Fruit fly (Drosophila melanogaster) whole organism, embryonic: ENCODE data around the gene CG15333.
A peak's percentile ranks its signal among the peaks of the same experiment; 100 is the strongest.

Experiments
- Blimp-1 ChIP-seq: fragments of 200-800 bp; sonication (Bioruptor generic); optimal IDR thresholded peaks from 3 replicates; lab custom pipeline; 2018; ENCODE audit warnings: missing biosample characterization, missing genetic modification characterization, mild to moderate bottlenecking, moderate library complexity, missing genetic modification reagents
- CG12104 ChIP-seq: fragments of 200-800 bp; sonication (Bioruptor generic); optimal IDR thresholded peaks from 3 replicates; lab custom pipeline; 2016; ENCODE audit warnings: missing biosample characterization, missing genetic modification characterization
- CG12744 ChIP-seq: fragments of 200-800 bp; sonication (Bioruptor generic); optimal IDR thresholded peaks from 2 replicates; lab custom pipeline; 2016; ENCODE audit warnings: missing biosample characterization, missing genetic modification characterization
- CG13894 ChIP-seq: fragments of 200-800 bp; sonication (Bioruptor generic); optimal IDR thresholded peaks from 3 replicates; lab custom pipeline; 2018; ENCODE audit warnings: missing biosample characterization, mild to moderate bottlenecking, missing genetic modification characterization, moderate library complexity
- CG1603 ChIP-seq: fragments of 200-800 bp; sonication (Bioruptor generic); optimal IDR thresholded peaks from 2 replicates; lab custom pipeline; 2019; ENCODE audit warnings: missing biosample characterization, mild to moderate bottlenecking, missing genetic modification characterization, moderate library complexity
- CG16863 ChIP-seq: fragments of 200-800 bp; sonication (Bioruptor generic); optimal IDR thresholded peaks from 3 replicates; lab custom pipeline; 2016; ENCODE audit warnings: missing biosample characterization, missing genetic modification characterization
- CG17385 ChIP-seq: fragments of 200-800 bp; sonication (Bioruptor generic); optimal IDR thresholded peaks from 3 replicates; lab custom pipeline; 2018; ENCODE audit warnings: missing biosample characterization, mild to moderate bottlenecking, missing genetic modification characterization
- CG2116 ChIP-seq: fragments of 200-800 bp; sonication (Bioruptor generic); optimal IDR thresholded peaks from 3 replicates; lab custom pipeline; 2018; ENCODE audit warnings: missing biosample characterization, mild to moderate bottlenecking, missing genetic modification characterization
- CG2120 ChIP-seq: fragments of 200-800 bp; sonication (Bioruptor generic); optimal IDR thresholded peaks from 3 replicates; lab custom pipeline; 2016; ENCODE audit warnings: missing biosample characterization, missing genetic modification characterization
- CG32532 ChIP-seq: fragments of 200-800 bp; sonication (Bioruptor generic); IDR thresholded peaks from 2 replicates; pipeline ENCODE4 v1.3.6; 2022; ENCODE audit warnings: missing biosample characterization, missing genetic modification characterization
- CG4707 ChIP-seq: fragments of 200-800 bp; sonication (Bioruptor generic); optimal IDR thresholded peaks from 2 replicates; lab custom pipeline; 2018; ENCODE audit warnings: missing biosample characterization, mild to moderate bottlenecking, missing genetic modification characterization, moderate library complexity
- CG8359 ChIP-seq: fragments of 200-800 bp; sonication (Bioruptor generic); optimal IDR thresholded peaks from 2 replicates; lab custom pipeline; 2017; ENCODE audit warnings: missing biosample characterization, mild to moderate bottlenecking, missing genetic modification characterization, borderline replicate concordance
- CG9876 ChIP-seq: fragments of 200-800 bp; sonication (Bioruptor generic); optimal IDR thresholded peaks from 2 replicates; lab custom pipeline; 2016; ENCODE audit warnings: missing biosample characterization, missing genetic modification characterization
- CoRest ChIP-seq: fragments of 200-800 bp; sonication (Bioruptor generic); optimal IDR thresholded peaks from 3 replicates; lab custom pipeline; 2018; ENCODE audit warnings: missing biosample characterization, mild to moderate bottlenecking, missing genetic modification characterization, moderate library complexity
- Dp ChIP-seq: fragments of 200-800 bp; sonication (Bioruptor generic); optimal IDR thresholded peaks from 2 replicates; lab custom pipeline; 2018; ENCODE audit warnings: missing biosample characterization, mild to moderate bottlenecking, missing genetic modification characterization, moderate library complexity
- Drgx ChIP-seq: fragments of 200-800 bp; sonication (Bioruptor generic); IDR thresholded peaks from 2 replicates; pipeline ENCODE4 v1.3.6; 2022; ENCODE audit warnings: missing biosample characterization, missing genetic modification characterization
- E2f2 ChIP-seq: fragments of 200-800 bp; sonication (Bioruptor generic); IDR thresholded peaks from 2 replicates; pipeline ENCODE4 v1.3.6; 2022; ENCODE audit warnings: missing biosample characterization, missing genetic modification characterization
- Eip74EF ChIP-seq, 2 experiments: fragments of 200-800 bp in 1 of 2; fragments of >200 bp in 1 of 2; sonication (Bioruptor generic) in 1 of 2; optimal IDR thresholded peaks; 2 replicates each; lab custom pipeline; 2017 to 2019; ENCODE audit warnings: missing biosample characterization in 2 of 2, missing genetic modification characterization in 2 of 2, mild to moderate bottlenecking in 1 of 2, moderate library complexity in 1 of 2
- Ets65A ChIP-seq: fragments of 200-800 bp; sonication (Bioruptor generic); peaks from one replicate; lab custom pipeline; 2016; ENCODE audit warnings: missing biosample characterization, missing genetic modification characterization
- Ets97D ChIP-seq: fragments of 200-800 bp; sonication (Bioruptor generic); optimal IDR thresholded peaks from 3 replicates; lab custom pipeline; 2016; ENCODE audit warnings: missing biosample characterization, missing genetic modification characterization
- Fer1 ChIP-seq: fragments of 200-800 bp; sonication (Bioruptor generic); optimal IDR thresholded peaks from 2 replicates; lab custom pipeline; 2017; ENCODE audit warnings: missing biosample characterization, mild to moderate bottlenecking, missing genetic modification characterization
- Hr51 ChIP-seq, 2 experiments: fragments of 200-800 bp; sonication (Bioruptor generic); optimal IDR thresholded peaks; 2 replicates in 1 of 2; 3 replicates in 1 of 2; lab custom pipeline; 2016 to 2018; ENCODE audit warnings: missing biosample characterization in 2 of 2, missing genetic modification characterization in 2 of 2, mild to moderate bottlenecking in 1 of 2, moderate library complexity in 1 of 2
- Myb ChIP-seq: fragments of 200-800 bp; sonication (Bioruptor generic); optimal IDR thresholded peaks from 2 replicates; lab custom pipeline; 2016; ENCODE audit warnings: missing biosample characterization, missing genetic modification characterization
- Rfx ChIP-seq: fragments of 200-800 bp; sonication (Bioruptor generic); IDR thresholded peaks from 2 replicates; pipeline ENCODE4 v1.3.6; 2022; ENCODE audit warnings: missing biosample characterization, missing genetic modification characterization
- Sox100B ChIP-seq: fragments of 200-800 bp; sonication (Bioruptor generic); optimal IDR thresholded peaks from 3 replicates; lab custom pipeline; 2018; ENCODE audit warnings: missing biosample characterization, mild to moderate bottlenecking, missing genetic modification characterization
- Spps ChIP-seq: fragments of 200-800 bp; sonication (Bioruptor generic); optimal IDR thresholded peaks from 2 replicates; lab custom pipeline; 2018; ENCODE audit warnings: missing biosample characterization, mild to moderate bottlenecking, missing genetic modification characterization
- Taf1 ChIP-seq: fragments of 200-800 bp; sonication (Bioruptor generic); IDR thresholded peaks from 2 replicates; pipeline ENCODE4 v1.3.6; 2022; ENCODE audit warnings: missing biosample characterization, missing genetic modification characterization
- bsh ChIP-seq, 2 experiments: fragments of 200-800 bp; sonication (Bioruptor generic); optimal IDR thresholded peaks; 2 replicates each; lab custom pipeline; 2017 to 2018; ENCODE audit warnings: mild to moderate bottlenecking in 2 of 2, missing biosample characterization in 2 of 2, missing genetic modification characterization in 2 of 2, moderate library complexity in 1 of 2
- ci ChIP-seq: fragments of 200-800 bp; sonication (Bioruptor generic); IDR thresholded peaks from 3 replicates; pipeline ENCODE4 v1.3.6; 2022; ENCODE audit warnings: missing biosample characterization, missing genetic modification characterization
- fd3F ChIP-seq: fragments of 200-800 bp; sonication (Bioruptor generic); optimal IDR thresholded peaks from 2 replicates; lab custom pipeline; 2018; ENCODE audit warnings: missing biosample characterization, mild to moderate bottlenecking, missing genetic modification characterization, moderate library complexity
- klu ChIP-seq: fragments of 200-800 bp; sonication (Bioruptor generic); IDR thresholded peaks from 2 replicates; pipeline ENCODE4 v1.3.6; 2022; ENCODE audit warnings: missing biosample characterization, missing genetic modification characterization
- knrl ChIP-seq: fragments of 200-800 bp; sonication (Bioruptor generic); IDR thresholded peaks from 3 replicates; pipeline ENCODE4 v1.3.6; 2022; ENCODE audit warnings: missing biosample characterization, missing genetic modification characterization; ENCODE audit not compliant: partially characterized antibody
- nom ChIP-seq: fragments of 200-800 bp; sonication (Bioruptor generic); optimal IDR thresholded peaks from 2 replicates; lab custom pipeline; 2017; ENCODE audit warnings: missing biosample characterization, missing genetic modification characterization, mild to moderate bottlenecking, moderate library complexity, missing genetic modification reagents
- phol ChIP-seq: fragments of 200-800 bp; sonication (Bioruptor generic); optimal IDR thresholded peaks from 3 replicates; lab custom pipeline; 2018; ENCODE audit warnings: missing biosample characterization, mild to moderate bottlenecking, missing genetic modification characterization, moderate library complexity
- pzg ChIP-seq: fragments of 200-800 bp; sonication (Bioruptor generic); optimal IDR thresholded peaks from 3 replicates; lab custom pipeline; 2018; ENCODE audit warnings: missing biosample characterization, mild to moderate bottlenecking, missing genetic modification characterization, moderate library complexity
- rib ChIP-seq: fragments of 200-800 bp; sonication (Bioruptor generic); IDR thresholded peaks from 2 replicates; pipeline ENCODE4 v1.3.6; 2022; ENCODE audit warnings: missing biosample characterization, missing genetic modification characterization
- sens ChIP-seq: fragments of 200-800 bp; sonication (Bioruptor generic); peaks from one replicate; lab custom pipeline; 2016; ENCODE audit warnings: missing biosample characterization, missing genetic modification characterization
- stwl ChIP-seq: fragments of 200-800 bp; sonication (Bioruptor generic); optimal IDR thresholded peaks from 3 replicates; lab custom pipeline; 2018; ENCODE audit warnings: missing biosample characterization, mild to moderate bottlenecking, missing genetic modification characterization, moderate library complexity
- tup ChIP-seq: fragments of 200-800 bp; sonication (Bioruptor generic); optimal IDR thresholded peaks from 2 replicates; lab custom pipeline; 2016; ENCODE audit warnings: missing biosample characterization, mild to moderate bottlenecking, missing genetic modification characterization, moderate library complexity
- yki ChIP-seq: fragments of >200 bp; optimal IDR thresholded peaks from 3 replicates; lab custom pipeline; 2018

Gene CG15333

dm6 chrX:7995171-7995747 lies 25.9 kb downstream of the CG15333 start, which contains the start of gene Tbh (continued):
- TF ChIP-seq CG13894 (tag; lab: Kevin White, UChicago) (peak; percentile 27), Sox100B (GFP tag; lab: Kevin White, UChicago) (peak; percentile 54), CG8359 (GFP tag; lab: Kevin White, UChicago) (no peak), CG12744 (GFP tag; lab: Kevin White, UChicago) (no peak), yki (lab: Kevin White, UChicago) (no peak), CG17385 (GFP tag; lab: Kevin White, UChicago) (peak; percentile 7), CG32532 (GFP tag; lab: Robert Waterston, UW) (peak; percentile 20; the same call in 1 of the 2 replicates), Fer1 (GFP tag; lab: Kevin White, UChicago) (peak; percentile 73), CG9876 (no peak), Blimp-1 (GFP tag; lab: Kevin White, UChicago) (peak; percentile 16), Drgx (GFP tag; lab: Robert Waterston, UW) (peak; percentile 30; the same call in 1 of the 2 replicates), fd3F (GFP tag; lab: Kevin White, UChicago) (peak; percentile 9), Hr51 (GFP tag; optimal IDR thresholded peaks at IDR 0.05; lab: Kevin White, UChicago) (peak in 1 of 2 experiments; percentile 32), sens (GFP tag; lab: Kevin White, UChicago) (peak; percentile 15), CG2120 (GFP tag; lab: Kevin White, UChicago) (peak; percentile 5), Taf1 (GFP tag; lab: Robert Waterston, UW) (no peak), CG4707 (GFP tag; lab: Kevin White, UChicago) (no peak), Eip74EF (GFP tag; optimal IDR thresholded peaks at IDR 0.05; lab: Kevin White, UChicago) (no peak)
- TF ChIP-seq, all 482 proteins: peak for 100

- no peak for TF ChIP-seq CG12104 (GFP tag; lab: Kevin White, UChicago)
- TF ChIP-seq rib (GFP tag; lab: Robert Waterston, UW): no peak
- no peak for TF ChIP-seq tup (GFP tag; lab: Kevin White, UChicago)
- TF ChIP-seq ci (GFP tag; lab: Robert Waterston, UW): peak; percentile 52; the same call in 2 of the 3 replicates
- peak; percentile 58 for TF ChIP-seq E2f2 (GFP tag; lab: Robert Waterston, UW)
- peak; percentile 16 for TF ChIP-seq CoRest (tag; lab: Kevin White, UChicago)
- 0 out of 2 replicates have a peak, but pooled peaks have one; percentile 12 for TF ChIP-seq Rfx (GFP tag; lab: Robert Waterston, UW)
- TF ChIP-seq phol (tag; lab: Kevin White, UChicago): peak; percentile 61
- peak; percentile 43 for TF ChIP-seq Dp (GFP tag; lab: Kevin White, UChicago)
- peak; percentile 81 for TF ChIP-seq Myb (GFP tag; lab: Kevin White, UChicago)
- TF ChIP-seq pzg (GFP tag; lab: Kevin White, UChicago): peak; percentile 17
- TF ChIP-seq CG16863 (GFP tag; lab: Kevin White, UChicago): no peak
- TF ChIP-seq Ets97D (GFP tag; lab: Kevin White, UChicago): peak; percentile 72
- peak; percentile 64 for TF ChIP-seq stwl (tag; lab: Kevin White, UChicago)
- TF ChIP-seq CG1603: peak; percentile 13
- TF ChIP-seq CG2116 (GFP tag; lab: Kevin White, UChicago): peak; percentile 96
Measured at dm6 chrX:7986551-7986950, 34.6 kb downstream of the CG15333 start.

- TF ChIP-seq nom (GFP tag; lab: Kevin White, UChicago) (peak; percentile 95), Ets65A (peak; percentile 38), knrl (GFP tag; lab: Robert Waterston, UW) (no peak), klu (no peak), bsh (GFP tag; optimal IDR thresholded peaks at IDR 0.05; lab: Kevin White, UChicago) (peak in 1 of 2 experiments; percentile 39), Drgx (GFP tag; lab: Robert Waterston, UW) (no peak), Spps (no peak)
Measured at dm6 chrX:7980786-7981185, 40.4 kb downstream of the CG15333 start.
